Worm (Caenorhabditis elegans): Measurements from ENCODE around the gene K09F6.9.
"Not testable (repeated sequence)": the region's sequence is repeated elsewhere in the genome, so short reads cannot be mapped to it uniquely, and the experiment has no call there.

DNA sequence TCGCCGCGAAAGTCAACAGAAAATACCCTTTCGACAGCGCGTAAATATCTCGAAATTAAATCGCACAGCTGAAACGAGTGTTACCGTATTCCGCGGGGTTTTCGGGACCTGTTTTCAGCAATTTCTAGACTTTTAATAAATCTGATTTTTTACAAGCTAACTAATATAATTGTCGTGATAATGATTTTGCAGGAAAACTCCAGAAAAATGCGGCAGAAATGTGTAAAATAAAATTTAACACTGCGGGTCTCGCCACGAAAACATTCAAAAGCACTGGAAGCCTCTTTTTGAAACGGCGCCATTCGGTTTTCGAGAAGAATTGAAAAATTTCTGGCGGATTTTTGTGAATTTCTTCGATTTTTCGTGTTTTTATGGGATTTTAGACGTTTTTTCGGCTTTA lies 50.1 kb downstream of the K09F6.9 start, which contains the start of gene F54A3.6:
- TF ChIP-seq ceh-45 (GFP tag; IDR thresholded peaks at IDR 0.05); ceh-6 (GFP tag; optimal IDR thresholded peaks at IDR 0.05); lin-11 (tag; optimal IDR thresholded peaks at IDR 0.05); tbx-7 (tag; optimal IDR thresholded peaks at IDR 0.05); fkh-10 (GFP tag; optimal IDR thresholded peaks at IDR 0.05): not testable (repeated sequence)

Measured in whole organism, late embryonic.